Fruit fly (Drosophila melanogaster): ENCODE data around the gene CG4511.
A peak's percentile ranks its signal among the peaks of the same experiment; 100 is the strongest.

CG4511 gene

dm6 chr3R:10862773-10863445 lies 8.6 kb downstream of the CG4511 start, which contains the start of gene CG6574 (continued):
- TF ChIP-seq CG10631 (GFP tag; optimal IDR thresholded peaks at IDR 0.05) (no peak), CG34406 (GFP tag; optimal IDR thresholded peaks at IDR 0.05) (no peak), Blimp-1 (GFP tag; optimal IDR thresholded peaks at IDR 0.05) (no peak), spab (GFP tag; optimal IDR thresholded peaks at IDR 0.05) (no peak), CG3919 (GFP tag; optimal IDR thresholded peaks at IDR 0.05) (no peak), Met (GFP tag; optimal IDR thresholded peaks at IDR 0.05) (no peak), CG8319 (GFP tag; optimal IDR thresholded peaks at IDR 0.05) (no peak), CG3032 (tag; optimal IDR thresholded peaks at IDR 0.05) (no peak)

- TF ChIP-seq Eip78C (GFP tag) (peak; percentile 36), Hr4 (GFP tag; optimal IDR thresholded peaks at IDR 0.05) (peak; percentile 27), ss (GFP tag; optimal IDR thresholded peaks at IDR 0.05) (no peak), CG6808 (GFP tag; optimal IDR thresholded peaks at IDR 0.05) (no peak), Eip75B (GFP tag; optimal IDR thresholded peaks at IDR 0.05) (no peak), Sox14 (GFP tag; optimal IDR thresholded peaks at IDR 0.05) (no peak), CG16779 (tag; optimal IDR thresholded peaks at IDR 0.05) (no peak), CG11294 (GFP tag; IDR thresholded peaks at IDR 0.05) (no peak), CG6163 (GFP tag; IDR thresholded peaks at IDR 0.05) (no peak), achi (GFP tag; optimal IDR thresholded peaks at IDR 0.05) (no peak), pdm3 (GFP tag; optimal IDR thresholded peaks at IDR 0.05) (no peak), Hr38 (GFP tag; optimal IDR thresholded peaks at IDR 0.05) (no peak), CG15336 (GFP tag; IDR thresholded peaks at IDR 0.05) (no peak), CG32006 (GFP tag; optimal IDR thresholded peaks at IDR 0.05) (peak; percentile 47), Hr39 (GFP tag; optimal IDR thresholded peaks at IDR 0.05) (peak; percentile 11)
Measured at dm6 chr3R:10863446-10863819, 9.1 kb downstream of the CG4511 start.

dm6 chr3R:10863956-10864355 lies 9.7 kb downstream of the CG4511 start:
- TF ChIP-seq net (GFP tag; optimal IDR thresholded peaks at IDR 0.05) (no peak), CG34406 (GFP tag; optimal IDR thresholded peaks at IDR 0.05) (no peak), Sox15 (GFP tag; optimal IDR thresholded peaks at IDR 0.05) (no peak), Met (GFP tag; optimal IDR thresholded peaks at IDR 0.05) (no peak), salr (GFP tag; optimal IDR thresholded peaks at IDR 0.05) (no peak), Sox14 (GFP tag; optimal IDR thresholded peaks at IDR 0.05) (no peak), CG16779 (tag; optimal IDR thresholded peaks at IDR 0.05) (no peak), Hr4 (GFP tag; optimal IDR thresholded peaks at IDR 0.05) (no peak), CG1621 (tag; optimal IDR thresholded peaks at IDR 0.05) (no peak), CG6854 (GFP tag; optimal IDR thresholded peaks at IDR 0.05) (no peak), lz (GFP tag; optimal IDR thresholded peaks at IDR 0.05) (no peak), CG3919 (GFP tag; optimal IDR thresholded peaks at IDR 0.05) (no peak), achi (GFP tag; optimal IDR thresholded peaks at IDR 0.05) (no peak), Lpt (GFP tag; optimal IDR thresholded peaks at IDR 0.05) (no peak)

- no peak for TF ChIP-seq Ets96B (tag; optimal IDR thresholded peaks at IDR 0.05)
- no peak for TF ChIP-seq CG6163 (GFP tag; IDR thresholded peaks at IDR 0.05)
- peak; percentile 9; the same call in 1 of the 2 replicates for TF ChIP-seq CG15336 (GFP tag; IDR thresholded peaks at IDR 0.05)
- TF ChIP-seq ss (GFP tag; optimal IDR thresholded peaks at IDR 0.05): peak in 1 of 2 experiments; percentile 14
- peak; percentile 63 for TF ChIP-seq fkh (GFP tag; optimal IDR thresholded peaks at IDR 0.05)
- TF ChIP-seq salr (GFP tag; optimal IDR thresholded peaks at IDR 0.05): no peak
- no peak for TF ChIP-seq CG6792 (GFP tag; optimal IDR thresholded peaks at IDR 0.05)
- peak; percentile 31 for TF ChIP-seq net (GFP tag; optimal IDR thresholded peaks at IDR 0.05)
- TF ChIP-seq Sox14 (GFP tag; optimal IDR thresholded peaks at IDR 0.05): peak; percentile 58
- peak; percentile 10 for TF ChIP-seq esn (GFP tag; optimal IDR thresholded peaks at IDR 0.05)
- no peak for TF ChIP-seq CG6808 (GFP tag; optimal IDR thresholded peaks at IDR 0.05)
- TF ChIP-seq eg (GFP tag; IDR thresholded peaks at IDR 0.05): 0 out of 3 replicates have a peak, but pooled peaks have one; percentile 6
- TF ChIP-seq Blimp-1 (GFP tag; optimal IDR thresholded peaks at IDR 0.05): no peak
- TF ChIP-seq CG6854 (GFP tag; optimal IDR thresholded peaks at IDR 0.05): no peak
- TF ChIP-seq OdsH (GFP tag; optimal IDR thresholded peaks at IDR 0.05): no peak
- TF ChIP-seq CG10631 (GFP tag; optimal IDR thresholded peaks at IDR 0.05): no peak
- no peak for TF ChIP-seq lz (GFP tag; optimal IDR thresholded peaks at IDR 0.05)
Measured at dm6 chr3R:10868427-10868962, 14.2 kb downstream of the CG4511 start, which contains the start of the genes SelR and Tsp86D. SelR (minus strand) TSS chr3R:10868642. Tsp86D (plus strand) TSS chr3R:10868708.

Measured in whole organism, prepupa.